Worm (Caenorhabditis elegans) whole organism, early embryonic: ENCODE measurements around the gene gyf-1.

Experiments
- ama-1 ChIP-seq: fragments of 150-350 bp; optimal IDR thresholded peaks from 2 replicates; lab custom pipeline; 2014
- ceh-13 ChIP-seq: fragments of 200-800 bp; sonication (Bioruptor generic); optimal IDR thresholded peaks from 2 replicates; lab custom pipeline; 2018; ENCODE audit warnings: mild to moderate bottlenecking, missing genetic modification characterization, missing compliant biosample characterization
- ets-7 ChIP-seq: sonication (generic microtip); optimal IDR thresholded peaks from 2 replicates; lab custom pipeline; 2016; ENCODE audit warnings: missing genotype, missing genetic modification characterization, missing compliant biosample characterization
- hmbx-1 ChIP-seq: sonication (generic microtip); optimal IDR thresholded peaks from 2 replicates; lab custom pipeline; 2016; ENCODE audit warnings: mild to moderate bottlenecking, missing genetic modification characterization, missing compliant biosample characterization
- hnd-1 ChIP-seq: sonication (generic microtip); optimal IDR thresholded peaks from 2 replicates; lab custom pipeline; 2016; ENCODE audit warnings: missing genetic modification characterization, missing compliant biosample characterization
- tra-4 ChIP-seq: sonication (generic microtip); optimal IDR thresholded peaks from 2 replicates; lab custom pipeline; 2017; ENCODE audit warnings: missing genetic modification characterization, missing compliant biosample characterization

ce11 chrII:6682918-6683317, 1.1 kb upstream of the gyf-1 start:
- TF ChIP-seq ceh-13 (GFP tag; lab: Kevin White, UChicago) (no peak), ama-1 (lab: Kevin White, UChicago) (no peak), hmbx-1 (tag; lab: Kevin White, UChicago) (no peak), tra-4 (tag; lab: Kevin White, UChicago) (no peak), hnd-1 (tag; lab: Kevin White, UChicago) (no peak), ets-7 (tag; lab: Kevin White, UChicago) (no peak)
